Worm (Caenorhabditis elegans) whole organism, L4 larva: ENCODE data around the gene srbc-37.
A peak's percentile ranks its signal among the peaks of the same experiment; 100 is the strongest.

Experiments used
- D1046.2 ChIP-seq: fragments of 200-800 bp; sonication (Bioruptor generic); IDR thresholded peaks from 2 replicates; pipeline ENCODE4 v1.3.6; 2022; ENCODE audit warnings: missing genetic modification characterization, missing compliant biosample characterization
- F10B5.3 ChIP-seq: sonication (generic microtip); optimal IDR thresholded peaks from 2 replicates; lab custom pipeline; 2016; ENCODE audit warnings: mild to moderate bottlenecking, missing genetic modification characterization, missing compliant biosample characterization
- F44E2.7 ChIP-seq: fragments of 200-800 bp; sonication (Bioruptor generic); IDR thresholded peaks from 2 replicates; pipeline ENCODE4 v2.1.2; 2022; ENCODE audit warnings: missing genetic modification characterization, missing compliant biosample characterization
- Y5F2A.4 ChIP-seq: fragments of 200-800 bp; sonication (Bioruptor generic); optimal IDR thresholded peaks from 2 replicates; lab custom pipeline; 2018; ENCODE audit warnings: mild to moderate bottlenecking, missing genetic modification characterization, missing compliant biosample characterization
- aha-1 ChIP-seq: fragments of 150-350 bp; peaks from one replicate; lab custom pipeline; 2014; ENCODE audit warnings: missing biosample characterization, missing genetic modification characterization
- aly-2 ChIP-seq: sonication (generic microtip); optimal IDR thresholded peaks from 2 replicates; lab custom pipeline; 2018; ENCODE audit warnings: missing biosample characterization, missing genetic modification characterization
- attf-4 ChIP-seq: sonication (generic microtip); optimal IDR thresholded peaks from 3 replicates; lab custom pipeline; 2017; ENCODE audit warnings: missing biosample characterization, missing genetic modification characterization
- ceh-28 ChIP-seq: fragments of 150-350 bp; optimal IDR thresholded peaks from 2 replicates; lab custom pipeline; 2014; ENCODE audit warnings: missing biosample characterization, missing genetic modification reagents, missing genetic modification characterization
- ceh-44 ChIP-seq: fragments of 200-800 bp; sonication (Bioruptor generic); IDR thresholded peaks from 2 replicates; pipeline ENCODE4 v1.3.6; 2022; ENCODE audit warnings: missing genetic modification reagents, missing genetic modification characterization, missing compliant biosample characterization
- daf-16 ChIP-seq, 3 experiments: sonication (generic microtip); optimal IDR thresholded peaks; 2 replicates each; lab custom pipeline; 2016 to 2017; ENCODE audit warnings: missing genetic modification characterization in 3 of 3, missing genetic modification reagents in 3 of 3, mild to moderate bottlenecking in 2 of 3, missing compliant biosample characterization in 2 of 3, missing biosample characterization in 1 of 3, moderate library complexity in 1 of 3
- dmd-8 ChIP-seq: fragments of 200-800 bp; sonication (Bioruptor generic); IDR thresholded peaks from 2 replicates; pipeline ENCODE4 v1.3.6; 2022; ENCODE audit warnings: missing genetic modification characterization, missing compliant biosample characterization
- duxl-1 ChIP-seq: sonication (generic microtip); optimal IDR thresholded peaks from 2 replicates; lab custom pipeline; 2016; ENCODE audit warnings: mild to moderate bottlenecking, missing genetic modification characterization, moderate library complexity, missing compliant biosample characterization; ENCODE audit not compliant: poor library complexity
- dve-1 ChIP-seq: sonication (generic microtip); optimal IDR thresholded peaks from 2 replicates; lab custom pipeline; 2017; ENCODE audit warnings: antibody characterized with exemption, mild to moderate bottlenecking, missing genetic modification characterization, missing compliant biosample characterization; ENCODE audit not compliant: insufficient read depth
- egl-27 ChIP-seq: sonication (generic microtip); optimal IDR thresholded peaks from 3 replicates; lab custom pipeline; 2017; ENCODE audit warnings: missing biosample characterization, missing genetic modification reagents, missing genetic modification characterization
- fkh-10 ChIP-seq: fragments of 150-350 bp; optimal IDR thresholded peaks from 2 replicates; lab custom pipeline; 2014; ENCODE audit warnings: missing biosample characterization, missing genetic modification reagents, missing genetic modification characterization
- fos-1 ChIP-seq: fragments of 150-350 bp; optimal IDR thresholded peaks from 2 replicates; lab custom pipeline; 2014; ENCODE audit warnings: missing biosample characterization, missing genetic modification characterization
- lin-15B ChIP-seq: fragments of 150-350 bp; sonication (generic microtip); optimal IDR thresholded peaks from 3 replicates; lab custom pipeline; 2014; ENCODE audit warnings: missing biosample characterization, missing genetic modification characterization
- lin-29 ChIP-seq: fragments of 200-800 bp; sonication (Bioruptor generic); IDR thresholded peaks from 2 replicates; pipeline ENCODE4 v1.3.6; 2022; ENCODE audit warnings: missing genetic modification reagents, missing genetic modification characterization, missing compliant biosample characterization
- mdt-29 ChIP-seq: fragments of 200-800 bp; sonication (Bioruptor generic); IDR thresholded peaks from 2 replicates; pipeline ENCODE4 v1.3.6; 2022; ENCODE audit warnings: missing genetic modification reagents, missing genetic modification characterization, missing compliant biosample characterization
- mep-1 ChIP-seq: fragments of 150-350 bp; sonication (generic microtip); optimal IDR thresholded peaks from 3 replicates; lab custom pipeline; 2014; ENCODE audit warnings: missing biosample characterization, missing genetic modification characterization
- mes-2 ChIP-seq: sonication (generic microtip); optimal IDR thresholded peaks from 2 replicates; lab custom pipeline; 2016; ENCODE audit warnings: missing genotype, mild to moderate bottlenecking, missing genetic modification characterization, missing compliant biosample characterization; ENCODE audit not compliant: poor library complexity, severe bottlenecking
- mxl-3 ChIP-seq: fragments of 200-800 bp; sonication (Bioruptor generic); optimal IDR thresholded peaks from 2 replicates; lab custom pipeline; 2018; ENCODE audit warnings: mild to moderate bottlenecking, missing genetic modification characterization, missing compliant biosample characterization
- nhr-11 ChIP-seq: fragments of 150-350 bp; optimal IDR thresholded peaks from 2 replicates; lab custom pipeline; 2014; ENCODE audit warnings: missing biosample characterization, missing genetic modification characterization
- nhr-111 ChIP-seq: fragments of 200-800 bp; sonication (Bioruptor generic); optimal IDR thresholded peaks from 2 replicates; lab custom pipeline; 2018; ENCODE audit warnings: mild to moderate bottlenecking, missing genetic modification characterization, missing compliant biosample characterization
- nhr-28 ChIP-seq: fragments of 150-350 bp; optimal IDR thresholded peaks from 2 replicates; lab custom pipeline; 2014; ENCODE audit warnings: missing biosample characterization, missing genetic modification characterization
- nhr-6 ChIP-seq: fragments of 150-350 bp; optimal IDR thresholded peaks from 2 replicates; lab custom pipeline; 2014; ENCODE audit warnings: missing biosample characterization, missing genetic modification characterization
- nhr-77 ChIP-seq: fragments of 150-350 bp; optimal IDR thresholded peaks from 2 replicates; lab custom pipeline; 2014; ENCODE audit warnings: missing biosample characterization, missing genetic modification characterization
- pha-4 ChIP-seq, 2 experiments: fragments of 150-350 bp in 1 of 2; fragments of 200-800 bp in 1 of 2; sonication (Bioruptor generic) in 1 of 2; IDR thresholded peaks in 1 of 2; optimal IDR thresholded peaks in 1 of 2; 2 replicates each; pipeline versions ENCODE4 v1.3.6 to Lab custom; 2014 to 2022; ENCODE audit warnings: missing genetic modification characterization in 2 of 2, missing genetic modification reagents in 2 of 2, missing biosample characterization in 1 of 2, missing compliant biosample characterization in 1 of 2
- rbr-2 ChIP-seq: sonication (generic microtip); optimal IDR thresholded peaks from 2 replicates; lab custom pipeline; 2016; ENCODE audit warnings: missing genotype, missing genetic modification characterization, missing compliant biosample characterization
- saeg-2 ChIP-seq: fragments of 200-800 bp; sonication (Bioruptor generic); IDR thresholded peaks from 2 replicates; pipeline ENCODE4 v1.3.6; 2022; ENCODE audit warnings: missing genetic modification reagents, missing genetic modification characterization, missing compliant biosample characterization
- sdz-12 ChIP-seq: fragments of 200-800 bp; sonication (Bioruptor generic); optimal IDR thresholded peaks from 2 replicates; lab custom pipeline; 2018; ENCODE audit warnings: mild to moderate bottlenecking, missing genetic modification characterization, missing compliant biosample characterization
- set-16 ChIP-seq: fragments of 200-800 bp; sonication (Bioruptor generic); IDR thresholded peaks from 2 replicates; pipeline ENCODE4 v1.3.6; 2022; ENCODE audit warnings: missing genetic modification reagents, missing genetic modification characterization, missing compliant biosample characterization
- unc-130 ChIP-seq: sonication (generic microtip); optimal IDR thresholded peaks from 2 replicates; lab custom pipeline; 2016; ENCODE audit warnings: missing genetic modification reagents, missing genetic modification characterization, missing compliant biosample characterization
- vab-7 ChIP-seq: fragments of 200-800 bp; sonication (Bioruptor generic); IDR thresholded peaks from 2 replicates; pipeline ENCODE4 v1.3.6; 2022; ENCODE audit warnings: missing genetic modification reagents, missing genetic modification characterization, missing compliant biosample characterization
- zag-1 ChIP-seq: fragments of 150-350 bp; optimal IDR thresholded peaks from 2 replicates; lab custom pipeline; 2014; ENCODE audit warnings: missing biosample characterization, missing genetic modification characterization
- zip-11 ChIP-seq: fragments of 200-800 bp; sonication (Bioruptor generic); IDR thresholded peaks from 2 replicates; pipeline ENCODE4 v1.3.6; 2022; ENCODE audit warnings: missing genetic modification characterization, missing compliant biosample characterization

srbc-37 gene

DNA sequence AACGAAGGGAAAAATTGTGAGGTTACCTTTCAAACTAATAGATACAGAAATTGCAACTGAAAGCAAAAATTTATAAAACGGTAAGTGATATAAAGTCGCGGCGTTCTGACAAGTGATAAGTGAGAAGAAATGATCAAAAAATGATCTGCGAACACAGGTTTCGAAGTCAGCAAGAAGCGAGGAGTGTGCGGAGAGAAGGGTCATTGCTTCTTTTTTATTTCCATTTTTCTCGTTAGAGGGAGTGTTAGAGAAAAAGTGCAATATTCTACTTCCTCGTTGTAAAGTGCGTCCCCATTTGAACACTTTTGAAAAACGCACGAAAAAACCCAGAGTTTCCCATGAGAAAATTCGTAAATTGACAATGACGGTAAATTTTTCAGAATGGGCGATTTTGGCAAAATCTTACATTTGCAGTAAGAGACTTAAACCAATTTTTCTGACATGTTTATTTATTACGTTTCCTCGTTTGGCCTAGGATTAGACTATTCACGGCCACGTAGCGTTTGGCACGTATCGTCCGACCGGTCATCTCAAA is 25.7 kb upstream of the srbc-37 start, which contains the start of the genes fbxa-72 and srx-21 (continued):
- TF ChIP-seq dmd-8 (GFP tag; lab: Robert Waterston, UW) (no peak), fkh-10 (GFP tag; lab: Kevin White, UChicago) (no peak), mxl-3 (GFP tag; lab: Kevin White, UChicago) (peak; percentile 36), ceh-28 (tag; lab: Kevin White, UChicago) (no peak), ceh-44 (GFP tag; lab: Robert Waterston, UW) (no peak), vab-7 (GFP tag; lab: Robert Waterston, UW) (no peak), nhr-111 (no peak), zag-1 (tag; lab: Kevin White, UChicago) (no peak), lin-15B (no peak), nhr-28 (tag; lab: Kevin White, UChicago) (peak; percentile 90), aha-1 (peak; percentile 65), nhr-77 (tag; lab: Kevin White, UChicago) (peak; percentile 52), Y5F2A.4 (GFP tag; lab: Kevin White, UChicago) (no peak), pha-4 (GFP tag; IDR thresholded peaks at IDR 0.05; lab: Robert Waterston, UW) (no peak), pha-4 (tag; optimal IDR thresholded peaks at IDR 0.05; lab: Kevin White, UChicago) (no peak), rbr-2 (tag; lab: Kevin White, UChicago) (no peak), F10B5.3 (tag; lab: Kevin White, UChicago) (no peak), unc-130 (GFP tag; lab: Kevin White, UChicago) (no peak), saeg-2 (GFP tag; lab: Robert Waterston, UW) (no peak), D1046.2 (GFP tag; lab: Robert Waterston, UW) (no peak), attf-4 (tag; lab: Kevin White, UChicago) (no peak), F44E2.7 (GFP tag; lab: Robert Waterston, UW) (no peak), mep-1 (tag; lab: Kevin White, UChicago) (no peak), egl-27 (tag; lab: Kevin White, UChicago) (no peak), dve-1 (tag; lab: Kevin White, UChicago) (peak; percentile 43), aly-2 (tag; lab: Kevin White, UChicago) (no peak), nhr-6 (tag; lab: Kevin White, UChicago) (no peak)

DNA sequence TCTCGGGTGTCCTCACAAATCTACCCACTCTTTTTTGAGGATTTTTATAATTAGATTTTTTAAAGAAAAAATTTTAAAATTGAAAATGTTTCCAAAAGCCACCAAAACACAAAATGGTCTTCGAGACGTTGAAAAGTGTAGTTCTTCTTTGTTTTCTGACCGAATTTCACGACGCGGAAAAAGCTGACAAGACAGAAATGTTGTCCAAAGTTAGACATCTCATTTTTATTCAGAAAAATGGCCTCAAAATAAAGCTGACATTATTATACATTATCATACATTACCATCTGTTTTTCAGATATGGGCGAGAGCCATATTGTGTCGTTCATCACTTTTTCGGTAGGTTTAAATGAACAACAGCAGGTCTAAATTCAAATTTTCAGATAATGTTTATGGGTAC is 22.7 kb upstream of the srbc-37 start, which contains the start of gene srx-22:
Gene srx-22 (plus strand): TSS at position 301 of the 400 bp plus-strand sequence.
- TF ChIP-seq duxl-1 = no peak
- no peak for TF ChIP-seq dmd-8 (GFP tag; lab: Robert Waterston, UW)
- no peak for TF ChIP-seq nhr-111
- no peak for TF ChIP-seq set-16 (GFP tag; lab: Robert Waterston, UW)
- TF ChIP-seq nhr-77 (tag; lab: Kevin White, UChicago) = no peak
- TF ChIP-seq lin-29 = no peak
- no peak for TF ChIP-seq sdz-12 (GFP tag; lab: Kevin White, UChicago)
- no peak for TF ChIP-seq mdt-29 (GFP tag; lab: Robert Waterston, UW)
- no peak for TF ChIP-seq zip-11 (GFP tag; lab: Robert Waterston, UW)
- TF ChIP-seq mep-1 (tag; lab: Kevin White, UChicago) = no peak
- no peak for TF ChIP-seq ceh-44 (GFP tag; lab: Robert Waterston, UW)
- TF ChIP-seq rbr-2 (tag; lab: Kevin White, UChicago) = no peak
- TF ChIP-seq fos-1 (tag; lab: Kevin White, UChicago) = no peak
- no peak for TF ChIP-seq nhr-11

DNA sequence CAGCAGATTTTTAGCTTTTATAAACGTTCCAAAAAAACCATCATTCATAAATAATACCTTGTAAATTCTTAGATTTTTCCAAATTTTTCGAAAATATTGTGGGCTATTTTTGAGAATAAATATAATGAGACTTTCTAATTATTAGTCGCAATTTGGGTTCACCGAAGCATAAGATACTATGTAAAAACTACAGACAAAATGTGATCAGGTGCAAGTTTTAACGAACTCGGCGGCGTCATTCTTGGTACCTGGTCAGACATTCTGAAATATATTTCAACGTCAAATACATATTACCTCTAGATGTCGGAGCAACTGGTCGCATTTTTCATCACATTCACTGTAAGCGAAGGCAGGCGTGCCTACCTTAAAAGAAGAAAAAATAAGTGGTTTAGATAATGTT is 20.3 kb upstream of the srbc-37 start, which contains the start of gene srx-23:
Gene srx-23 (plus strand): TSS at position 301 of the 400 bp plus-strand sequence.
- TF ChIP-seq dve-1 (tag; lab: Kevin White, UChicago) (no peak), fkh-10 (GFP tag; lab: Kevin White, UChicago) (no peak), daf-16 (GFP tag; optimal IDR thresholded peaks at IDR 0.05; lab: Kevin White, UChicago) (no peak), daf-16 (tag; optimal IDR thresholded peaks at IDR 0.05; lab: Kevin White, UChicago) (no peak), unc-130 (GFP tag; lab: Kevin White, UChicago) (no peak), mes-2 (tag; lab: Kevin White, UChicago) (no peak), rbr-2 (tag; lab: Kevin White, UChicago) (no peak)
- TF ChIP-seq, all 104 proteins: peak for 0
